Fruit fly (Drosophila melanogaster) whole organism, adult: ENCODE data around the gene CG10553.

Experiments
- CG5204 ChIP-seq: fragments of 200-800 bp; sonication (Bioruptor generic); optimal IDR thresholded peaks from 2 replicates; lab custom pipeline; 2016; ENCODE audit warnings: missing biosample characterization, missing genetic modification characterization
- Clk ChIP-seq: fragments of 200-800 bp; sonication (Bioruptor generic); optimal IDR thresholded peaks from 2 replicates; lab custom pipeline; 2017; ENCODE audit warnings: missing biosample characterization, missing genetic modification characterization
- Crg-1 ChIP-seq: fragments of 200-800 bp; sonication (Bioruptor generic); optimal IDR thresholded peaks from 2 replicates; lab custom pipeline; 2016; ENCODE audit warnings: missing biosample characterization, missing genetic modification characterization
- cic ChIP-seq: fragments of 200-800 bp; sonication (Bioruptor generic); optimal IDR thresholded peaks from 2 replicates; lab custom pipeline; 2017; ENCODE audit warnings: missing biosample characterization, mild to moderate bottlenecking, missing genetic modification characterization, moderate library complexity
- ovo ChIP-seq: fragments of 200-800 bp; sonication (Bioruptor generic); optimal IDR thresholded peaks from 2 replicates; lab custom pipeline; 2016; ENCODE audit warnings: missing biosample characterization, missing genetic modification characterization
- tj ChIP-seq: fragments of 200-800 bp; sonication (Bioruptor generic); optimal IDR thresholded peaks from 3 replicates; lab custom pipeline; 2017; ENCODE audit warnings: missing biosample characterization, mild to moderate bottlenecking, missing genetic modification characterization, moderate library complexity
- toe ChIP-seq: fragments of 200-800 bp; sonication (Bioruptor generic); optimal IDR thresholded peaks from 2 replicates; lab custom pipeline; 2016; ENCODE audit warnings: missing biosample characterization, missing genetic modification characterization

- TF ChIP-seq tj (no peak), CG5204 (GFP tag; lab: Kevin White, UChicago) (no peak), ovo (no peak), Clk (GFP tag; lab: Kevin White, UChicago) (no peak), toe (GFP tag; lab: Kevin White, UChicago) (no peak), cic (GFP tag; lab: Kevin White, UChicago) (no peak), Crg-1 (GFP tag; lab: Kevin White, UChicago) (no peak)
Observed at dm6 chr3R:25339952-25340351, 22.0 kb upstream of the CG10553 start, which contains the start of gene rha.
